Worm (Caenorhabditis elegans) whole organism, L3 larva: Measurements from ENCODE around the gene F11C1.4.

Experiments
- ZK546.5 ChIP-seq: sonication (generic microtip); optimal IDR thresholded peaks from 2 replicates; lab custom pipeline; 2017; ENCODE audit warnings: missing biosample characterization, missing genetic modification characterization
- ama-1 ChIP-seq: fragments of 150-350 bp; optimal IDR thresholded peaks from 2 replicates; lab custom pipeline; 2018
- ceh-16 ChIP-seq: sonication (generic microtip); optimal IDR thresholded peaks from 2 replicates; lab custom pipeline; 2017; ENCODE audit warnings: missing biosample characterization, missing genetic modification characterization
- ceh-28 ChIP-seq: fragments of 150-350 bp; optimal IDR thresholded peaks from 2 replicates; lab custom pipeline; 2014; ENCODE audit warnings: missing biosample characterization, missing genetic modification reagents, missing genetic modification characterization
- ceh-82 ChIP-seq: fragments of 150-350 bp; optimal IDR thresholded peaks from 2 replicates; lab custom pipeline; 2014; ENCODE audit warnings: missing biosample characterization, missing genetic modification characterization
- daf-12 ChIP-seq: fragments of 150-350 bp; optimal IDR thresholded peaks from 2 replicates; lab custom pipeline; 2014; ENCODE audit warnings: missing biosample characterization, missing genetic modification reagents, missing genetic modification characterization
- egl-27 ChIP-seq: sonication (generic microtip); optimal IDR thresholded peaks from 4 replicates; lab custom pipeline; 2017; ENCODE audit warnings: missing biosample characterization, missing genetic modification reagents, missing genetic modification characterization
- egl-5 ChIP-seq: fragments of 150-350 bp; optimal IDR thresholded peaks from 2 replicates; lab custom pipeline; 2017; ENCODE audit warnings: missing biosample characterization, missing genetic modification reagents, missing genetic modification characterization, inconsistent platforms
- elt-1 ChIP-seq: fragments of 150-350 bp; optimal IDR thresholded peaks from 2 replicates; lab custom pipeline; 2014; ENCODE audit warnings: missing biosample characterization, missing genetic modification characterization
- elt-3 ChIP-seq, 3 experiments: fragments of 150-350 bp in 1 of 3; sonication (generic microtip) in 2 of 3; optimal IDR thresholded peaks; 2 replicates in 2 of 3; 4 replicates in 1 of 3; lab custom pipeline; 2014 to 2017; ENCODE audit warnings: missing biosample characterization in 3 of 3, missing genetic modification characterization in 3 of 3
- fos-1 ChIP-seq: fragments of 150-350 bp; optimal IDR thresholded peaks from 2 replicates; lab custom pipeline; 2014; ENCODE audit warnings: missing biosample characterization, missing genetic modification characterization
- jun-1 ChIP-seq: fragments of 150-350 bp; optimal IDR thresholded peaks from 2 replicates; lab custom pipeline; 2014; ENCODE audit warnings: missing biosample characterization, missing genetic modification reagents, missing genetic modification characterization
- lin-15B ChIP-seq: fragments of 150-350 bp; optimal IDR thresholded peaks from 2 replicates; lab custom pipeline; 2014; ENCODE audit warnings: missing biosample characterization, missing genetic modification characterization
- lin-39 ChIP-seq: fragments of 150-350 bp; optimal IDR thresholded peaks from 2 replicates; lab custom pipeline; 2018; ENCODE audit warnings: missing biosample characterization, missing genetic modification reagents, missing genetic modification characterization
- lsy-12 ChIP-seq: sonication (generic microtip); optimal IDR thresholded peaks from 2 replicates; lab custom pipeline; 2016; ENCODE audit warnings: mild to moderate bottlenecking, missing genetic modification characterization, missing compliant biosample characterization
- mdl-1 ChIP-seq: fragments of 150-350 bp; optimal IDR thresholded peaks from 2 replicates; lab custom pipeline; 2014; ENCODE audit warnings: missing biosample characterization, missing genetic modification characterization
- nfya-1 ChIP-seq: sonication (generic microtip); optimal IDR thresholded peaks from 2 replicates; lab custom pipeline; 2017; ENCODE audit warnings: missing genetic modification characterization, mild to moderate bottlenecking, missing compliant biosample characterization, antibody characterized with exemption, moderate library complexity; ENCODE audit not compliant: insufficient read depth
- nhr-12 ChIP-seq: fragments of 150-350 bp; optimal IDR thresholded peaks from 2 replicates; lab custom pipeline; 2014; ENCODE audit warnings: missing biosample characterization, missing genetic modification characterization
- nhr-23 ChIP-seq: fragments of 150-350 bp; optimal IDR thresholded peaks from 2 replicates; lab custom pipeline; 2014; ENCODE audit warnings: missing biosample characterization, missing genetic modification reagents, missing genetic modification characterization
- nhr-237 ChIP-seq: fragments of 150-350 bp; optimal IDR thresholded peaks from 2 replicates; lab custom pipeline; 2014; ENCODE audit warnings: missing biosample characterization, missing genetic modification characterization
- nhr-25 ChIP-seq: sonication (generic microtip); optimal IDR thresholded peaks from 2 replicates; lab custom pipeline; 2017; ENCODE audit warnings: missing biosample characterization, missing genetic modification characterization
- nhr-43 ChIP-seq: sonication (generic microtip); optimal IDR thresholded peaks from 2 replicates; lab custom pipeline; 2016; ENCODE audit warnings: mild to moderate bottlenecking, missing genetic modification characterization, missing compliant biosample characterization; ENCODE audit not compliant: poor library complexity, severe bottlenecking
- nhr-67 ChIP-seq: fragments of 150-350 bp; optimal IDR thresholded peaks from 2 replicates; lab custom pipeline; 2014; ENCODE audit warnings: missing biosample characterization, missing genetic modification characterization
- nhr-76 ChIP-seq: fragments of 150-350 bp; sonication (generic microtip); optimal IDR thresholded peaks from 5 replicates; lab custom pipeline; 2014; ENCODE audit warnings: missing biosample characterization, missing genetic modification characterization
- pha-4 ChIP-seq: fragments of 150-350 bp; optimal IDR thresholded peaks from 2 replicates; lab custom pipeline; 2014; ENCODE audit warnings: missing biosample characterization, missing genetic modification reagents, missing genetic modification characterization
- skn-1 ChIP-seq: fragments of 150-350 bp; optimal IDR thresholded peaks from 2 replicates; lab custom pipeline; 2014; ENCODE audit warnings: missing biosample characterization, missing genetic modification characterization
- snpc-4 ChIP-seq: fragments of 150-350 bp; optimal IDR thresholded peaks from 2 replicates; lab custom pipeline; 2014; ENCODE audit warnings: missing biosample characterization, missing genetic modification characterization
- tbx-2 ChIP-seq: sonication (generic microtip); optimal IDR thresholded peaks from 2 replicates; lab custom pipeline; 2016; ENCODE audit warnings: mild to moderate bottlenecking, missing genetic modification characterization, missing compliant biosample characterization
- unc-39 ChIP-seq: sonication (generic microtip); optimal IDR thresholded peaks from 4 replicates; lab custom pipeline; 2017; ENCODE audit warnings: missing biosample characterization, missing genetic modification characterization
- unc-62 ChIP-seq: fragments of 150-350 bp; sonication (generic microtip); optimal IDR thresholded peaks from 4 replicates; lab custom pipeline; 2014; ENCODE audit warnings: missing biosample characterization, missing genetic modification reagents, missing genetic modification characterization

Gene F11C1.4

ce11 chrX:13005730-13006129 is 28.9 kb downstream of the F11C1.4 start:
- peak; percentile 67 for TF ChIP-seq nhr-25 (tag; lab: Kevin White, UChicago)
- TF ChIP-seq nhr-237, result no peak
- TF ChIP-seq lin-15B (tag; lab: Kevin White, UChicago), result no peak

ce11 chrX:13006328-13006727 is 29.5 kb downstream of the F11C1.4 start:
- peak; percentile 33 for TF ChIP-seq nhr-25 (tag; lab: Kevin White, UChicago)
- no peak for TF ChIP-seq ceh-16 (tag; lab: Kevin White, UChicago)
- TF ChIP-seq pha-4 (tag; lab: Kevin White, UChicago), result no peak
- TF ChIP-seq lsy-12, result no peak
- no peak for TF ChIP-seq ama-1 (lab: Kevin White, UChicago)
- no peak for TF ChIP-seq ceh-28 (tag; lab: Kevin White, UChicago)
- TF ChIP-seq snpc-4, result no peak

DNA sequence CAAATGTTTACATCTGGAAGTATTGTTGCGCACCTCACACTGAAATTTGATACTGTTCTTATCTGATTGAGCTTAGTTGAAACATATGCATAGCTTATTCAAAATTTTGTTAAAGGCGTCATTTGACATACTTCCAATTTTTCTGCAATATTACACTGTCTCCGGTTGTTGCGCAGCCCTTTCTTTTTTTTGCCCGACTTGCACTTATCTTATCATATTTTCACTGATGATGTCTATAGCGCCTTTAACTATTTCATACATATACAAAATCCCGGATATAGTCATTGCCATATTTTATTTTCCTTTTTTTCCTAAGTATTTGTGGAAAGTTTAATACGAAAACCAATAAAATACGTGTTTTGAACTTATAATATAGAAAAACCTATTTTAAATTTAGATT is 29.9 kb downstream of the F11C1.4 start:
- no peak for TF ChIP-seq ama-1 (lab: Kevin White, UChicago)
- no peak for TF ChIP-seq ZK546.5 (tag; lab: Kevin White, UChicago)
- no peak for TF ChIP-seq nfya-1
- no peak for TF ChIP-seq elt-1 (tag; lab: Kevin White, UChicago)
- TF ChIP-seq jun-1 (tag; lab: Kevin White, UChicago), result no peak
- no peak for TF ChIP-seq unc-39 (tag; lab: Kevin White, UChicago)
- TF ChIP-seq lsy-12, result no peak
- TF ChIP-seq ceh-16 (tag; lab: Kevin White, UChicago), result no peak
- TF ChIP-seq nhr-23, result no peak
- TF ChIP-seq daf-12 (tag; lab: Kevin White, UChicago), result no peak
- no peak for TF ChIP-seq lin-39 (tag; lab: Kevin White, UChicago)
- no peak for TF ChIP-seq tbx-2 (tag; lab: Kevin White, UChicago)
- no peak for TF ChIP-seq unc-62 (GFP tag; lab: Kevin White, UChicago)
- TF ChIP-seq fos-1 (tag; lab: Kevin White, UChicago), result no peak
- TF ChIP-seq skn-1, result no peak
- TF ChIP-seq ceh-82 (tag; lab: Kevin White, UChicago), result no peak
- no peak for TF ChIP-seq nhr-12 (tag; lab: Kevin White, UChicago)
- no peak for TF ChIP-seq mdl-1 (tag; lab: Kevin White, UChicago)
- TF ChIP-seq elt-3 (tag; optimal IDR thresholded peaks at IDR 0.05; lab: Kevin White, UChicago), result no peak
- no peak for TF ChIP-seq nhr-67 (tag; lab: Kevin White, UChicago)
- TF ChIP-seq, all 47 proteins: peak for 0

ce11 chrX:13007857-13008813 is 31.3 kb downstream of the F11C1.4 start, which contains the start of gene nhr-25:
TSS of gene nhr-25 (plus strand) at chrX:13008493.
- no peak for TF ChIP-seq elt-1 (tag; lab: Kevin White, UChicago)
- TF ChIP-seq nhr-25 (tag; lab: Kevin White, UChicago), result peak; percentile 99
- TF ChIP-seq unc-62 (GFP tag; lab: Kevin White, UChicago), result no peak
- TF ChIP-seq ama-1 (lab: Kevin White, UChicago), result peak; percentile 38
- no peak for TF ChIP-seq egl-27 (tag; lab: Kevin White, UChicago)
- peak; percentile 18 for TF ChIP-seq nhr-23
- peak; percentile 29 for TF ChIP-seq nfya-1
- peak; percentile 20 for TF ChIP-seq lsy-12
- TF ChIP-seq nhr-43, result peak; percentile 41

ce11 chrX:13008895-13009294 is 32.0 kb downstream of the F11C1.4 start:
- TF ChIP-seq elt-3 (tag; optimal IDR thresholded peaks at IDR 0.05; lab: Kevin White, UChicago), result peak in 1 of 3 experiments; percentile 58
- no peak for TF ChIP-seq pha-4 (tag; lab: Kevin White, UChicago)
- TF ChIP-seq nhr-25 (tag; lab: Kevin White, UChicago), result peak; percentile 100
- TF ChIP-seq skn-1, result no peak
- TF ChIP-seq nhr-43, result peak; percentile 23

ce11 chrX:13009645-13010044 is 32.8 kb downstream of the F11C1.4 start:
- TF ChIP-seq nhr-76, result no peak
- peak; percentile 53 for TF ChIP-seq nhr-43
- TF ChIP-seq egl-5 (tag; lab: Kevin White, UChicago), result peak; percentile 17
- TF ChIP-seq mdl-1 (tag; lab: Kevin White, UChicago), result no peak
- peak; percentile 100 for TF ChIP-seq nhr-25 (tag; lab: Kevin White, UChicago)
- peak; percentile 39 for TF ChIP-seq nhr-23
- TF ChIP-seq nfya-1, result peak; percentile 27
- TF ChIP-seq tbx-2 (tag; lab: Kevin White, UChicago), result no peak
